Fruit fly (Drosophila melanogaster): ENCODE results near the gene CG17681.

DNA sequence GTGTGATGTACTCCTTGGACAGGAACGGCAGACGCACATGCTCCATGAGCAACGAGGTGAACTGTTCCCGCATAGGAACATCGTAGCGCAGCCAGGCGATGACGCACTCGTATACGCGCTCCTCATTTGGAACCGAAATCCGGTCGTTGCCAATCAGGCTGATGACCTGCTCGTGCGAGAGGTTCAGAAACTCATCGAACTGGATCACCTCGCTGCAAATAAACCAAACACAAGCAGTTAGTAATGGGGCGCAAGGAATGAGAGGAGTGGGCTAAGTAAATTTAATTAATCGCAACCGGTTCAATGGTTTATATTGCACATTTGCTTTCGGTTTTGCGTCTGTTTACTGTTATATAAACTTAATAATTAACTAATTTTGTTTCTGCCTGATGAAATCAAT, 18.3 kb upstream of the CG17681 start:
- TF ChIP-seq ttk (optimal IDR thresholded peaks at IDR 0.05) (no peak), Sin3A (optimal IDR thresholded peaks at IDR 0.05) (no peak), h (optimal IDR thresholded peaks at IDR 0.05) (no peak), psq (optimal IDR thresholded peaks at IDR 0.05) (no peak), Myc (optimal IDR thresholded peaks at IDR 0.05) (no peak)

All from Kc167 (cell line).